Worm (Caenorhabditis elegans) whole organism, L1 larva: ENCODE data around the gene R10E4.9.

Source experiments
- C04F5.9 ChIP-seq: sonication (generic microtip); optimal IDR thresholded peaks from 2 replicates; lab custom pipeline; 2016; ENCODE audit warnings: missing genetic modification characterization, missing compliant biosample characterization
- aly-2 ChIP-seq: fragments of 150-350 bp; optimal IDR thresholded peaks from 2 replicates; lab custom pipeline; 2014; ENCODE audit warnings: missing biosample characterization, missing genetic modification characterization
- ama-1 ChIP-seq: fragments of 150-350 bp; optimal IDR thresholded peaks from 2 replicates; lab custom pipeline; 2014
- ceh-63 ChIP-seq: fragments of 200-800 bp; sonication (Bioruptor generic); optimal IDR thresholded peaks from 2 replicates; lab custom pipeline; 2018; ENCODE audit warnings: mild to moderate bottlenecking, missing genetic modification characterization, missing compliant biosample characterization
- dpl-1 ChIP-seq, 3 experiments: fragments of 150-350 bp in 2 of 3; sonication (generic microtip) in 1 of 3; optimal IDR thresholded peaks; 2 replicates each; lab custom pipeline; 2014 to 2017; ENCODE audit warnings: missing biosample characterization in 3 of 3, missing genetic modification characterization in 3 of 3, missing genetic modification reagents in 3 of 3
- efl-1 ChIP-seq, 4 experiments: fragments of 150-350 bp; optimal IDR thresholded peaks in 3 of 4; peaks in 1 of 4; 1 replicate in 1 of 4; 2 replicates in 3 of 4; lab custom pipeline; 2014; ENCODE audit warnings: missing biosample characterization in 2 of 4, missing genetic modification characterization in 2 of 4, missing genetic modification reagents in 2 of 4
- efl-3 ChIP-seq: fragments of 200-800 bp; sonication (Bioruptor generic); optimal IDR thresholded peaks from 2 replicates; lab custom pipeline; 2018; ENCODE audit warnings: mild to moderate bottlenecking, missing genetic modification characterization, missing compliant biosample characterization
- egl-13 ChIP-seq: sonication (generic microtip); optimal IDR thresholded peaks from 2 replicates; lab custom pipeline; 2016; ENCODE audit warnings: missing genotype, missing genetic modification reagents, missing genetic modification characterization, missing compliant biosample characterization
- egl-27 ChIP-seq, 2 experiments: fragments of 150-350 bp in 1 of 2; sonication (generic microtip); optimal IDR thresholded peaks; 3 replicates each; lab custom pipeline; 2017 to 2018; ENCODE audit warnings: missing biosample characterization in 2 of 2, missing genetic modification characterization in 2 of 2, missing genetic modification reagents in 2 of 2
- elt-2 ChIP-seq: sonication (generic microtip); optimal IDR thresholded peaks from 2 replicates; lab custom pipeline; 2016; ENCODE audit warnings: missing genetic modification characterization, mild to moderate bottlenecking, inconsistent platforms, missing compliant biosample characterization, missing genetic modification reagents
- fkh-10 ChIP-seq: sonication (generic microtip); optimal IDR thresholded peaks from 2 replicates; lab custom pipeline; 2017; ENCODE audit warnings: missing biosample characterization, missing genetic modification reagents, missing genetic modification characterization
- hlh-4 ChIP-seq: sonication (generic microtip); optimal IDR thresholded peaks from 2 replicates; lab custom pipeline; 2016; ENCODE audit warnings: mild to moderate bottlenecking, missing genetic modification characterization, missing compliant biosample characterization
- lin-13 ChIP-seq: fragments of 150-350 bp; optimal IDR thresholded peaks from 2 replicates; lab custom pipeline; 2014; ENCODE audit warnings: missing biosample characterization, missing genetic modification reagents, missing genetic modification characterization
- lin-14 ChIP-seq: fragments of 200-800 bp; sonication (Bioruptor generic); optimal IDR thresholded peaks from 2 replicates; lab custom pipeline; 2018; ENCODE audit warnings: mild to moderate bottlenecking, missing genetic modification characterization, moderate library complexity, missing compliant biosample characterization
- lin-15B ChIP-seq: fragments of 150-350 bp; sonication (generic microtip); optimal IDR thresholded peaks from 3 replicates; lab custom pipeline; 2014; ENCODE audit warnings: missing biosample characterization, missing genetic modification characterization
- lin-35 ChIP-seq, 2 experiments: fragments of 150-350 bp; optimal IDR thresholded peaks; 2 replicates each; lab custom pipeline; 2014; ENCODE audit warnings: missing biosample characterization in 2 of 2, missing genetic modification characterization in 2 of 2, missing genetic modification reagents in 2 of 2
- lsy-2 ChIP-seq, 2 experiments: fragments of 150-350 bp; optimal IDR thresholded peaks; 2 replicates each; lab custom pipeline; 2014; ENCODE audit warnings: missing biosample characterization in 2 of 2, missing genetic modification characterization in 2 of 2
- mdl-1 ChIP-seq, 2 experiments: fragments of 150-350 bp; optimal IDR thresholded peaks; 2 replicates each; lab custom pipeline; 2014 to 2017; ENCODE audit warnings: missing biosample characterization in 2 of 2, missing genetic modification characterization in 2 of 2, inconsistent platforms in 1 of 2
- mef-2 ChIP-seq: fragments of 150-350 bp; optimal IDR thresholded peaks from 2 replicates; lab custom pipeline; 2014; ENCODE audit warnings: missing biosample characterization, missing genetic modification characterization
- mep-1 ChIP-seq: fragments of 150-350 bp; optimal IDR thresholded peaks from 2 replicates; lab custom pipeline; 2014; ENCODE audit warnings: missing biosample characterization, missing genetic modification characterization
- nhr-12 ChIP-seq: sonication (generic microtip); optimal IDR thresholded peaks from 2 replicates; lab custom pipeline; 2017; ENCODE audit warnings: missing biosample characterization, missing genetic modification characterization
- nhr-20 ChIP-seq: sonication (generic microtip); optimal IDR thresholded peaks from 2 replicates; lab custom pipeline; 2016; ENCODE audit warnings: mild to moderate bottlenecking, missing genetic modification characterization, missing compliant biosample characterization
- nhr-47 ChIP-seq: sonication (generic microtip); optimal IDR thresholded peaks from 2 replicates; lab custom pipeline; 2016; ENCODE audit warnings: mild to moderate bottlenecking, missing genetic modification characterization, moderate library complexity, missing compliant biosample characterization
- nhr-76 ChIP-seq: sonication (generic microtip); optimal IDR thresholded peaks from 2 replicates; lab custom pipeline; 2017; ENCODE audit warnings: missing biosample characterization, missing genetic modification characterization
- nhr-77 ChIP-seq: fragments of 150-350 bp; optimal IDR thresholded peaks from 2 replicates; lab custom pipeline; 2014; ENCODE audit warnings: missing biosample characterization, missing genetic modification characterization
- nhr-84 ChIP-seq: sonication (generic microtip); optimal IDR thresholded peaks from 2 replicates; lab custom pipeline; 2017; ENCODE audit warnings: missing biosample characterization, missing genetic modification characterization
- nhr-85 ChIP-seq: sonication (generic microtip); peaks from one replicate; lab custom pipeline; 2016; ENCODE audit warnings: missing genetic modification characterization, inconsistent platforms, missing compliant biosample characterization
- pax-3 ChIP-seq: fragments of 200-800 bp; sonication (Bioruptor generic); optimal IDR thresholded peaks from 2 replicates; lab custom pipeline; 2018; ENCODE audit warnings: mild to moderate bottlenecking, missing genetic modification characterization, moderate library complexity, missing compliant biosample characterization
- pqm-1 ChIP-seq: sonication (generic microtip); optimal IDR thresholded peaks from 3 replicates; lab custom pipeline; 2017; ENCODE audit warnings: missing biosample characterization, missing genetic modification characterization
- snu-23 ChIP-seq: sonication (generic microtip); optimal IDR thresholded peaks from 2 replicates; lab custom pipeline; 2016; ENCODE audit warnings: missing genetic modification characterization, missing compliant biosample characterization
- sox-4 ChIP-seq: sonication (generic microtip); optimal IDR thresholded peaks from 2 replicates; lab custom pipeline; 2016; ENCODE audit warnings: missing genetic modification characterization, missing compliant biosample characterization
- swsn-7 ChIP-seq: sonication (generic microtip); optimal IDR thresholded peaks from 2 replicates; lab custom pipeline; 2016; ENCODE audit warnings: missing genetic modification characterization, missing compliant biosample characterization
- tbx-2 ChIP-seq: sonication (generic microtip); optimal IDR thresholded peaks from 2 replicates; lab custom pipeline; 2016; ENCODE audit warnings: missing genetic modification characterization, missing compliant biosample characterization
- tlp-1 ChIP-seq: fragments of 150-350 bp; optimal IDR thresholded peaks from 2 replicates; lab custom pipeline; 2014; ENCODE audit warnings: missing biosample characterization, missing genetic modification characterization
- unc-30 ChIP-seq: sonication (generic microtip); optimal IDR thresholded peaks from 2 replicates; lab custom pipeline; 2017; ENCODE audit warnings: missing biosample characterization, missing genetic modification characterization
- unc-86 ChIP-seq: sonication (generic microtip); optimal IDR thresholded peaks from 2 replicates; lab custom pipeline; 2016; ENCODE audit warnings: missing genetic modification characterization, missing compliant biosample characterization
- unc-98 ChIP-seq: fragments of 200-800 bp; sonication (Bioruptor generic); IDR thresholded peaks from 2 replicates; pipeline ENCODE4 v1.3.6; 2022; ENCODE audit warnings: missing genetic modification characterization, missing compliant biosample characterization
- vab-15 ChIP-seq: sonication (generic microtip); optimal IDR thresholded peaks from 2 replicates; lab custom pipeline; 2017; ENCODE audit warnings: missing genotype, mild to moderate bottlenecking, missing genetic modification characterization, missing compliant biosample characterization
- xbp-1 ChIP-seq: sonication (generic microtip); optimal IDR thresholded peaks from 2 replicates; lab custom pipeline; 2016; ENCODE audit warnings: missing genetic modification characterization, missing compliant biosample characterization
- zip-4 ChIP-seq: fragments of 200-800 bp; sonication (Bioruptor generic); optimal IDR thresholded peaks from 2 replicates; lab custom pipeline; 2018; ENCODE audit warnings: mild to moderate bottlenecking, missing genetic modification characterization, moderate library complexity, missing compliant biosample characterization
- ztf-11 ChIP-seq, 2 experiments: sonication (generic microtip); optimal IDR thresholded peaks; 2 replicates each; lab custom pipeline; 2016 to 2017; ENCODE audit warnings: missing genetic modification characterization in 2 of 2, missing biosample characterization in 1 of 2, missing compliant biosample characterization in 1 of 2

R10E4.9 gene

DNA sequence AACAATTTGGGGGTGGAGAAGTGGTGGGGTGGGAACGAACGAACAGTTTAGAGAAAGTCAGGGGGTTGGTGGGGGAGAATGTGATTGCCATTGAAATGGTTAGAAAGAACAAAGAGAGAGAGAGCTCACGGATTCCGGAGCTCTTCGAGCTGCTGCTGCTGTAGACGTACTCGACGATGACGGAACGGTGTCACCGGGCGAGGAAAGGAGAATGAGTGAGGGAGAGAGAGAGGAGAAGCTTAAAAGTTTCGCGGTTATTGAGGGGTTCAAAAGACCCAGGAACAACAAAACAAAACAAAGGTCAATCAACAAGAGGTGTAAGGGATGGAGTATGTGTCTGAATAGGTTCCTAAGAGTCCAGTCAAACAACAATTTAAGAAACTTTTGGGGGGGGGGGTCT, 25.9 kb downstream of the R10E4.9 start:
- TF ChIP-seq lin-35 (GFP tag; optimal IDR thresholded peaks at IDR 0.05; lab: Kevin White, UChicago), result no peak
- no peak for TF ChIP-seq tlp-1 (tag; lab: Kevin White, UChicago)
- no peak for TF ChIP-seq aly-2 (tag; lab: Kevin White, UChicago)
- no peak for TF ChIP-seq vab-15 (tag; lab: Kevin White, UChicago)
- no peak for TF ChIP-seq mdl-1 (tag; optimal IDR thresholded peaks at IDR 0.05; lab: Kevin White, UChicago)
- no peak for TF ChIP-seq ceh-63 (GFP tag; lab: Kevin White, UChicago)
- TF ChIP-seq mep-1 (tag; lab: Kevin White, UChicago), result no peak
- no peak for TF ChIP-seq pax-3
- TF ChIP-seq snu-23 (GFP tag; lab: Kevin White, UChicago), result no peak
- TF ChIP-seq nhr-76 (tag; lab: Kevin White, UChicago), result no peak
- TF ChIP-seq lsy-2 (tag; optimal IDR thresholded peaks at IDR 0.05; lab: Kevin White, UChicago), result no peak
- TF ChIP-seq nhr-12, result no peak

DNA sequence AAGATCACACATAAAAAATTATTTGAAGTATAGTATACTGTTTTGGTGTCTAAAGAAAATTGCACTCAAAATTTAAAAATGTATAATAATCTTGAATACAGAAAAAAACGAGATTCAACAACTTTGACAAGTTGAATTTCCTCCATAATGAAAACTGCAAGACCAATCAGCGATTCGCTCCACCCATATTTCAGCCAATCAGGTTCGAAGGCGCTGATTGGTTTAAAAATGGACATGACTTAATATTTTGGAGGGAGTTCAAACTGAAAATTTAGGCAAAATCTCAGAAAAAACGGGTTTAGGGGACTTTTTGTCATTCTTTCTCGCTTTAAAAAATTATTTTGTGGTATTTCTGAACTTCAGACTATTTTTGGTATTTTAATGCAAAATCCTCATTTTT, 26.5 kb downstream of the R10E4.9 start:
- TF ChIP-seq snu-23 (GFP tag; lab: Kevin White, UChicago), result no peak
- TF ChIP-seq lsy-2 (tag; optimal IDR thresholded peaks at IDR 0.05; lab: Kevin White, UChicago), result peak in 1 of 2 experiments; percentile 14
- TF ChIP-seq elt-2 (tag; lab: Kevin White, UChicago), result no peak
- peak; percentile 31 for TF ChIP-seq nhr-85 (tag; lab: Kevin White, UChicago)
- no peak for TF ChIP-seq nhr-84
- TF ChIP-seq dpl-1 (GFP tag; optimal IDR thresholded peaks at IDR 0.05; lab: Kevin White, UChicago), result peak; percentile 14 to 55 (median 50)
- peak; percentile 47 for TF ChIP-seq xbp-1 (tag; lab: Kevin White, UChicago)
- peak in 1 of 2 experiments; percentile 38 for TF ChIP-seq efl-1 (optimal IDR thresholded peaks at IDR 0.05; lab: Kevin White, UChicago)
- TF ChIP-seq efl-1 (GFP tag; optimal IDR thresholded peaks at IDR 0.05 in 1 of 2; lab: Kevin White, UChicago), result peak; percentile 54 to 96

ce11 chrIII:4274524-4274923, 27.7 kb downstream of the R10E4.9 start:
- no peak for TF ChIP-seq hlh-4 (tag; lab: Kevin White, UChicago)
- peak; percentile 12 for TF ChIP-seq lin-14 (GFP tag; lab: Kevin White, UChicago)
- TF ChIP-seq efl-1 (optimal IDR thresholded peaks at IDR 0.05; lab: Kevin White, UChicago), result no peak
- TF ChIP-seq efl-1 (GFP tag; optimal IDR thresholded peaks at IDR 0.05 in 1 of 2; lab: Kevin White, UChicago), result peak in 1 of 2 experiments; percentile 49

- TF ChIP-seq pqm-1 (tag; lab: Kevin White, UChicago), result no peak
- TF ChIP-seq unc-86 (tag; lab: Kevin White, UChicago), result no peak
- TF ChIP-seq nhr-77 (tag; lab: Kevin White, UChicago), result no peak
- TF ChIP-seq C04F5.9, result no peak
- TF ChIP-seq nhr-20 (tag; lab: Kevin White, UChicago), result no peak
- TF ChIP-seq swsn-7 (tag; lab: Kevin White, UChicago), result no peak
- no peak for TF ChIP-seq unc-98 (GFP tag; lab: Robert Waterston, UW)
- TF ChIP-seq lin-15B (tag; lab: Kevin White, UChicago), result no peak
- no peak for TF ChIP-seq efl-3
These were observed 29.3 kb downstream of the R10E4.9 start for ce11 chrIII:4272864-4273263.

DNA sequence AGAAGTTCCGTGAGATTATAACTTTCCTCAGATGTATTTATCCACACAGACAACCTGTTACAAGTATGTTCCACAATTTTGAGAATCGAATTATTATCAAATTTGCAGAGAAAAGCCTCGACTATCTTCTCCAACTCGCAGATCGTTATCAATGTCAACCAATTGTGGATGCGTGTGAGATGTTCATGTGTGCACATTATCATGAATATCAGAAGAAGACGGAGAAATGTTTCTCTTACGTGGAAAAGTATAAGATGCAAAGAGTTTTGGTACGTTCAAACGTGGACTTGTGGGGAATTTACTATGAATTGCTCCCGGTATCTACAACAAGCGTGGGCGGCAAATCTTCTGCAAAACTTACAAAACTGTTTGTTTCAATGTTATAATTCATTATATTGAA, 31.1 kb downstream of the R10E4.9 start:
- no peak for TF ChIP-seq mef-2

ce11 chrIII:4269220-4269935, 32.8 kb downstream of the R10E4.9 start, which contains the start of the genes sftb-1 and R10E4.1:
Gene sftb-1 (minus strand): TSS chrIII:4269270.
Gene R10E4.1 (plus strand): TSS chrIII:4269743.
- TF ChIP-seq ama-1 (lab: Kevin White, UChicago) (no peak), C04F5.9 (peak; percentile 55), tlp-1 (tag; lab: Kevin White, UChicago) (no peak), unc-30 (tag; lab: Kevin White, UChicago) (no peak), egl-13 (peak; percentile 60), zip-4 (GFP tag; lab: Kevin White, UChicago) (no peak), lin-35 (GFP tag; optimal IDR thresholded peaks at IDR 0.05; lab: Kevin White, UChicago) (peak; percentile 78 to 87), egl-27 (tag; optimal IDR thresholded peaks at IDR 0.05; lab: Kevin White, UChicago) (no peak), nhr-77 (tag; lab: Kevin White, UChicago) (peak; percentile 1), fkh-10 (GFP tag; lab: Kevin White, UChicago) (peak; percentile 13), hlh-4 (tag; lab: Kevin White, UChicago) (no peak), sox-4 (tag; lab: Kevin White, UChicago) (peak; percentile 52), xbp-1 (tag; lab: Kevin White, UChicago) (peak; percentile 82), dpl-1 (GFP tag; optimal IDR thresholded peaks at IDR 0.05; lab: Kevin White, UChicago) (peak; percentile 66 to 83 (median 81)), nhr-47 (tag; lab: Kevin White, UChicago) (peak; percentile 86), lin-13 (GFP tag; lab: Kevin White, UChicago) (peak; percentile 62), vab-15 (tag; lab: Kevin White, UChicago) (no peak), pax-3 (no peak), tbx-2 (peak; percentile 81), ztf-11 (tag; optimal IDR thresholded peaks at IDR 0.05; lab: Kevin White, UChicago) (peak in 1 of 2 experiments; percentile 62)
